Fruit fly (Drosophila melanogaster) whole organism, embryonic: ENCODE results near the gene dally.

Source experiments
- CG10462 ChIP-seq: fragments of 200-800 bp; sonication (Bioruptor generic); optimal IDR thresholded peaks from 2 replicates; lab custom pipeline; 2016; ENCODE audit warnings: missing biosample characterization, missing genetic modification characterization
- CG12942 ChIP-seq: fragments of 200-800 bp; sonication (Bioruptor generic); optimal IDR thresholded peaks from 3 replicates; lab custom pipeline; 2016; ENCODE audit warnings: missing biosample characterization, missing genetic modification characterization
- CG14441 ChIP-seq: fragments of 200-800 bp; sonication (Bioruptor generic); IDR thresholded peaks from 2 replicates; pipeline ENCODE4 v1.3.6; 2022; ENCODE audit warnings: missing biosample characterization, missing genetic modification characterization
- CG17186 ChIP-seq: fragments of 200-800 bp; sonication (Bioruptor generic); optimal IDR thresholded peaks from 3 replicates; lab custom pipeline; 2017; ENCODE audit warnings: missing biosample characterization, missing genetic modification reagents, missing genetic modification characterization
- CG17359 ChIP-seq: fragments of 200-800 bp; sonication (Bioruptor generic); optimal IDR thresholded peaks from 3 replicates; lab custom pipeline; 2018; ENCODE audit warnings: missing biosample characterization, mild to moderate bottlenecking, missing genetic modification characterization, moderate library complexity
- Dbx ChIP-seq: fragments of 200-800 bp; sonication (Bioruptor generic); IDR thresholded peaks from 3 replicates; pipeline ENCODE4 v1.3.6; 2022; ENCODE audit warnings: missing biosample characterization, missing genetic modification characterization
- Drgx ChIP-seq: fragments of 200-800 bp; sonication (Bioruptor generic); IDR thresholded peaks from 2 replicates; pipeline ENCODE4 v1.3.6; 2022; ENCODE audit warnings: missing biosample characterization, missing genetic modification characterization
- Neu2 ChIP-seq: fragments of 200-800 bp; sonication (Bioruptor generic); optimal IDR thresholded peaks from 3 replicates; lab custom pipeline; 2016; ENCODE audit warnings: missing biosample characterization, missing genetic modification characterization, borderline replicate concordance
- Spps ChIP-seq: fragments of 200-800 bp; sonication (Bioruptor generic); optimal IDR thresholded peaks from 2 replicates; lab custom pipeline; 2018; ENCODE audit warnings: missing biosample characterization, mild to moderate bottlenecking, missing genetic modification characterization
- ind ChIP-seq: fragments of 200-800 bp; sonication (Bioruptor generic); optimal IDR thresholded peaks from 3 replicates; lab custom pipeline; 2016; ENCODE audit warnings: missing biosample characterization, missing genetic modification characterization
- pan ChIP-seq, 4 experiments: fragments of >200 bp in 3 of 4; fragments of 200-800 bp in 1 of 4; sonication (Bioruptor generic) in 1 of 4; optimal IDR thresholded peaks in 3 of 4; IDR thresholded peaks in 1 of 4; 2 replicates each; pipeline versions ENCODE4 v1.3.6 to Lab custom; 2017 to 2022; ENCODE audit warnings: missing biosample characterization in 2 of 4, missing genetic modification characterization in 2 of 4, mixed read lengths in 1 of 4
- stc ChIP-seq: fragments of 200-800 bp; sonication (Bioruptor generic); IDR thresholded peaks from 2 replicates; pipeline ENCODE4 v1.3.6; 2022; ENCODE audit warnings: missing biosample characterization, missing genetic modification characterization

dm6 chr3L:8851950-8852349 lies 24.6 kb downstream of the dally start:
- TF ChIP-seq CG17359 (tag; lab: Kevin White, UChicago) = no peak
- TF ChIP-seq Dbx (GFP tag; lab: Robert Waterston, UW) = no peak
- TF ChIP-seq Neu2 (GFP tag; lab: Kevin White, UChicago) = no peak
- TF ChIP-seq stc (GFP tag; lab: Robert Waterston, UW) = no peak
- TF ChIP-seq Spps = no peak
- no peak for TF ChIP-seq Drgx (GFP tag; lab: Robert Waterston, UW)
- no peak for TF ChIP-seq pan (optimal IDR thresholded peaks at IDR 0.05; lab: Kevin White, UChicago)
- TF ChIP-seq pan (GFP tag; optimal IDR thresholded peaks at IDR 0.05 in 1 of 2, IDR thresholded peaks at IDR 0.05 in 1 of 2) = no peak
- no peak for TF ChIP-seq CG12942 (GFP tag; lab: Kevin White, UChicago)
- no peak for TF ChIP-seq CG10462 (GFP tag; lab: Kevin White, UChicago)
- TF ChIP-seq CG14441 (GFP tag; lab: Robert Waterston, UW) = no peak
- no peak for TF ChIP-seq CG17186 (GFP tag; lab: Kevin White, UChicago)
- no peak for TF ChIP-seq ind (GFP tag; lab: Kevin White, UChicago)
